Worm (Caenorhabditis elegans): ENCODE measurements around the gene lin-52.

The lin-52 gene

ce11 chrIII:9843715-9844114 lies 19.2 kb upstream of the lin-52 start, which contains the start of gene K11H3.5:
TSS of gene K11H3.5 (plus strand) at chrIII:9843768.
- no peak for TF ChIP-seq R02D3.7 (tag; optimal IDR thresholded peaks at IDR 0.05)
- TF ChIP-seq nhr-6 (tag; optimal IDR thresholded peaks at IDR 0.05): no peak
- TF ChIP-seq blmp-1 (tag; optimal IDR thresholded peaks at IDR 0.05; ENCODE audit: insufficient read depth): no peak
- TF ChIP-seq alr-1 (tag; optimal IDR thresholded peaks at IDR 0.05): no peak
- no peak for TF ChIP-seq elt-1 (tag; optimal IDR thresholded peaks at IDR 0.05)
- no peak for TF ChIP-seq egl-27 (tag; optimal IDR thresholded peaks at IDR 0.05)
- no peak for TF ChIP-seq lin-11 (tag; optimal IDR thresholded peaks at IDR 0.05)
- no peak for TF ChIP-seq ztf-1 (GFP tag; conservative IDR thresholded peaks at IDR 0.05)
- TF ChIP-seq nhr-23 (tag; optimal IDR thresholded peaks at IDR 0.05): no peak
- no peak for TF ChIP-seq snpc-4 (tag; optimal IDR thresholded peaks at IDR 0.05)
- TF ChIP-seq dmd-4 (tag; optimal IDR thresholded peaks at IDR 0.05): no peak
- no peak for TF ChIP-seq ceh-82 (tag; optimal IDR thresholded peaks at IDR 0.05)
- no peak for TF ChIP-seq unc-62 (GFP tag; optimal IDR thresholded peaks at IDR 0.05)
- TF ChIP-seq ztf-11 (tag; optimal IDR thresholded peaks at IDR 0.05): no peak
- TF ChIP-seq mbf-1 (tag; optimal IDR thresholded peaks at IDR 0.05): no peak
- TF ChIP-seq crh-2 (tag; optimal IDR thresholded peaks at IDR 0.05): no peak
- TF ChIP-seq Y55F3AM.14 (GFP tag; optimal IDR thresholded peaks at IDR 0.05): no peak
- TF ChIP-seq nhr-237 (tag; optimal IDR thresholded peaks at IDR 0.05): no peak
- TF ChIP-seq ceh-16 (tag; optimal IDR thresholded peaks at IDR 0.05): no peak
- no peak for TF ChIP-seq nhr-12 (tag; optimal IDR thresholded peaks at IDR 0.05)

ce11 chrIII:9834888-9835287 lies 10.3 kb upstream of the lin-52 start, which contains the start of gene K11H3.8:
TSS of gene K11H3.8 (plus strand) at chrIII:9835188.
- TF ChIP-seq fos-1 (tag; optimal IDR thresholded peaks at IDR 0.05) (no peak), crh-2 (tag; optimal IDR thresholded peaks at IDR 0.05) (no peak), unc-62 (GFP tag; optimal IDR thresholded peaks at IDR 0.05) (no peak), blmp-1 (tag; optimal IDR thresholded peaks at IDR 0.05; ENCODE audit: insufficient read depth) (no peak), F13H6.1 (tag; optimal IDR thresholded peaks at IDR 0.05) (no peak), lin-39 (tag; optimal IDR thresholded peaks at IDR 0.05) (no peak), nhr-25 (tag; optimal IDR thresholded peaks at IDR 0.05) (no peak), nhr-237 (tag; optimal IDR thresholded peaks at IDR 0.05) (no peak), gmeb-1 (tag; optimal IDR thresholded peaks at IDR 0.05) (no peak), nhr-6 (tag; optimal IDR thresholded peaks at IDR 0.05) (no peak), C34F6.9 (tag; optimal IDR thresholded peaks at IDR 0.05) (no peak), nhr-129 (tag; optimal IDR thresholded peaks at IDR 0.05) (no peak), nhr-12 (tag; optimal IDR thresholded peaks at IDR 0.05) (no peak), lin-11 (tag; optimal IDR thresholded peaks at IDR 0.05) (no peak), nhr-21 (tag; optimal IDR thresholded peaks at IDR 0.05) (no peak), alr-1 (tag; optimal IDR thresholded peaks at IDR 0.05) (no peak), mab-5 (tag; optimal IDR thresholded peaks at IDR 0.05) (no peak)

- no peak for TF ChIP-seq zag-1 (tag; optimal IDR thresholded peaks at IDR 0.05)
- no peak for TF ChIP-seq nhr-129 (tag; optimal IDR thresholded peaks at IDR 0.05)
- no peak for TF ChIP-seq elt-1 (tag; optimal IDR thresholded peaks at IDR 0.05)
- TF ChIP-seq lin-39 (tag; optimal IDR thresholded peaks at IDR 0.05): no peak
- no peak for TF ChIP-seq nhr-11 (tag; optimal IDR thresholded peaks at IDR 0.05)
- TF ChIP-seq ceh-16 (tag; optimal IDR thresholded peaks at IDR 0.05): no peak
- TF ChIP-seq blmp-1 (tag; optimal IDR thresholded peaks at IDR 0.05; ENCODE audit: insufficient read depth): no peak
- no peak for TF ChIP-seq ama-1 (optimal IDR thresholded peaks at IDR 0.05)
- TF ChIP-seq fos-1 (tag; optimal IDR thresholded peaks at IDR 0.05): no peak
- no peak for TF ChIP-seq mab-5 (tag; optimal IDR thresholded peaks at IDR 0.05)
- TF ChIP-seq C34F6.9 (tag; optimal IDR thresholded peaks at IDR 0.05): no peak
- no peak for TF ChIP-seq nhr-6 (tag; optimal IDR thresholded peaks at IDR 0.05)
- TF ChIP-seq nhr-21 (tag; optimal IDR thresholded peaks at IDR 0.05): no peak
- TF ChIP-seq ZK546.5 (tag; optimal IDR thresholded peaks at IDR 0.05): no peak
- TF ChIP-seq nhr-25 (tag; optimal IDR thresholded peaks at IDR 0.05): no peak
- TF ChIP-seq ceh-82 (tag; optimal IDR thresholded peaks at IDR 0.05): no peak
Observed at ce11 chrIII:9832569-9832968, 8.0 kb upstream of the lin-52 start.

- TF ChIP-seq peb-1 (tag; optimal IDR thresholded peaks at IDR 0.05): no peak
- TF ChIP-seq sma-3 (GFP tag; optimal IDR thresholded peaks at IDR 0.05): no peak
- TF ChIP-seq unc-39 (tag; optimal IDR thresholded peaks at IDR 0.05): no peak
- TF ChIP-seq lin-13 (GFP tag; optimal IDR thresholded peaks at IDR 0.05): no peak
- no peak for TF ChIP-seq nhr-237 (tag; optimal IDR thresholded peaks at IDR 0.05)
- no peak for TF ChIP-seq lin-11 (tag; optimal IDR thresholded peaks at IDR 0.05)
- TF ChIP-seq aly-2 (tag; optimal IDR thresholded peaks at IDR 0.05): no peak
- TF ChIP-seq snpc-4 (tag; optimal IDR thresholded peaks at IDR 0.05): no peak
- no peak for TF ChIP-seq ceh-82 (tag; optimal IDR thresholded peaks at IDR 0.05)
- no peak for TF ChIP-seq alr-1 (tag; optimal IDR thresholded peaks at IDR 0.05)
- TF ChIP-seq C34F6.9 (tag; optimal IDR thresholded peaks at IDR 0.05): no peak
Observed at ce11 chrIII:9830502-9830901, 6.0 kb upstream of the lin-52 start, which contains the start of gene ZK632.12. TSS of gene ZK632.12 (plus strand) at chrIII:9830802.
